Fruit fly (Drosophila melanogaster) whole organism, prepupa: ENCODE measurements around the gene CG11811.

Experiments
- Blimp-1 ChIP-seq: fragments of 200-800 bp; sonication (Bioruptor generic); optimal IDR thresholded peaks from 3 replicates; lab custom pipeline; 2017; ENCODE audit warnings: missing biosample characterization, missing genetic modification characterization, mild to moderate bottlenecking, moderate library complexity, missing genetic modification reagents
- CG10631 ChIP-seq: fragments of 200-800 bp; sonication (Bioruptor generic); optimal IDR thresholded peaks from 2 replicates; lab custom pipeline; 2016; ENCODE audit warnings: missing biosample characterization, missing genetic modification characterization
- CG10669 ChIP-seq: fragments of 200-800 bp; sonication (Bioruptor generic); optimal IDR thresholded peaks from 3 replicates; lab custom pipeline; 2018; ENCODE audit warnings: missing biosample characterization, mild to moderate bottlenecking, missing genetic modification characterization, moderate library complexity
- CG11294 ChIP-seq: fragments of 200-800 bp; sonication (Bioruptor generic); IDR thresholded peaks from 2 replicates; pipeline ENCODE4 v1.3.6; 2022; ENCODE audit warnings: missing biosample characterization, missing genetic modification characterization
- CG11902 ChIP-seq: fragments of 200-800 bp; sonication (Bioruptor generic); optimal IDR thresholded peaks from 3 replicates; lab custom pipeline; 2016; ENCODE audit warnings: missing biosample characterization, missing genetic modification characterization
- CG15336 ChIP-seq: fragments of 200-800 bp; sonication (Bioruptor generic); IDR thresholded peaks from 2 replicates; pipeline ENCODE4 v1.3.6; 2022; ENCODE audit warnings: missing biosample characterization, missing genetic modification characterization
- CG16779 ChIP-seq: fragments of 200-800 bp; sonication (Bioruptor generic); optimal IDR thresholded peaks from 3 replicates; lab custom pipeline; 2017; ENCODE audit warnings: missing biosample characterization, mild to moderate bottlenecking, missing genetic modification characterization
- CG3032 ChIP-seq: fragments of 200-800 bp; optimal IDR thresholded peaks from 2 replicates; lab custom pipeline; 2019; ENCODE audit warnings: missing biosample characterization, mild to moderate bottlenecking, missing genetic modification characterization, moderate library complexity
- CG32006 ChIP-seq: fragments of 200-800 bp; sonication (Bioruptor generic); optimal IDR thresholded peaks from 3 replicates; lab custom pipeline; 2017; ENCODE audit warnings: missing biosample characterization, mild to moderate bottlenecking, missing genetic modification characterization
- CG34406 ChIP-seq: fragments of 200-800 bp; sonication (Bioruptor generic); optimal IDR thresholded peaks from 3 replicates; lab custom pipeline; 2016; ENCODE audit warnings: missing biosample characterization, missing genetic modification characterization
- CG3919 ChIP-seq: fragments of 200-800 bp; sonication (Bioruptor generic); optimal IDR thresholded peaks from 3 replicates; lab custom pipeline; 2016; ENCODE audit warnings: missing biosample characterization, missing genetic modification characterization
- CG6163 ChIP-seq: fragments of 200-800 bp; sonication (Bioruptor generic); IDR thresholded peaks from 3 replicates; pipeline ENCODE4 v1.3.6; 2022; ENCODE audit warnings: missing biosample characterization, missing genetic modification characterization
- CG6276 ChIP-seq: fragments of 200-800 bp; sonication (Bioruptor generic); optimal IDR thresholded peaks from 2 replicates; lab custom pipeline; 2017; ENCODE audit warnings: missing biosample characterization, mild to moderate bottlenecking, missing genetic modification characterization
- CG6792 ChIP-seq: fragments of 200-800 bp; sonication (Bioruptor generic); optimal IDR thresholded peaks from 3 replicates; lab custom pipeline; 2016; ENCODE audit warnings: missing biosample characterization, missing genetic modification characterization
- CG7368 ChIP-seq: fragments of 200-800 bp; sonication (Bioruptor generic); optimal IDR thresholded peaks from 3 replicates; lab custom pipeline; 2016; ENCODE audit warnings: missing biosample characterization, missing genetic modification characterization
- CG8119 ChIP-seq: fragments of 200-800 bp; sonication (Bioruptor generic); IDR thresholded peaks from 3 replicates; pipeline ENCODE4 v1.3.6; 2022; ENCODE audit warnings: missing biosample characterization, missing genetic modification characterization
- CG9139 ChIP-seq: fragments of 200-800 bp; sonication (Bioruptor generic); optimal IDR thresholded peaks from 3 replicates; lab custom pipeline; 2017; ENCODE audit warnings: missing biosample characterization, mild to moderate bottlenecking, missing genetic modification characterization
- Eip75B ChIP-seq: fragments of 200-800 bp; sonication (Bioruptor generic); optimal IDR thresholded peaks from 3 replicates; lab custom pipeline; 2016; ENCODE audit warnings: missing biosample characterization, missing genetic modification characterization
- Eip78C ChIP-seq: fragments of 200-800 bp; sonication (Bioruptor generic); peaks from one replicate; lab custom pipeline; 2016; ENCODE audit warnings: missing biosample characterization, missing genetic modification characterization
- Eip93F ChIP-seq: fragments of 200-800 bp; sonication (Bioruptor generic); optimal IDR thresholded peaks from 2 replicates; lab custom pipeline; 2016; ENCODE audit warnings: missing biosample characterization, mild to moderate bottlenecking, missing genetic modification characterization
- Ets21C ChIP-seq: fragments of 200-800 bp; sonication (Bioruptor generic); optimal IDR thresholded peaks from 3 replicates; lab custom pipeline; 2016; ENCODE audit warnings: missing biosample characterization, missing genetic modification characterization
- Ets96B ChIP-seq: fragments of 200-800 bp; optimal IDR thresholded peaks from 2 replicates; lab custom pipeline; 2019; ENCODE audit warnings: missing biosample characterization, mild to moderate bottlenecking, missing genetic modification characterization, moderate library complexity
- Gug ChIP-seq: fragments of 200-800 bp; sonication (Bioruptor generic); IDR thresholded peaks from 2 replicates; pipeline ENCODE4 v1.3.6; 2022; ENCODE audit warnings: missing biosample characterization, missing genetic modification characterization
- OdsH ChIP-seq: fragments of 200-800 bp; sonication (Bioruptor generic); optimal IDR thresholded peaks from 3 replicates; lab custom pipeline; 2016; ENCODE audit warnings: missing biosample characterization, missing genetic modification characterization
- Smox ChIP-seq: fragments of 200-800 bp; sonication (Bioruptor generic); optimal IDR thresholded peaks from 3 replicates; lab custom pipeline; 2016; ENCODE audit warnings: missing biosample characterization, missing genetic modification characterization
- Sox102F ChIP-seq: fragments of 200-800 bp; sonication (Bioruptor generic); optimal IDR thresholded peaks from 2 replicates; lab custom pipeline; 2016; ENCODE audit warnings: missing biosample characterization, mild to moderate bottlenecking, missing genetic modification characterization
- Sox14 ChIP-seq: fragments of 200-800 bp; sonication (Bioruptor generic); optimal IDR thresholded peaks from 3 replicates; lab custom pipeline; 2016; ENCODE audit warnings: missing biosample characterization, missing genetic modification characterization
- acj6 ChIP-seq: fragments of 200-800 bp; sonication (Bioruptor generic); optimal IDR thresholded peaks from 3 replicates; lab custom pipeline; 2016; ENCODE audit warnings: missing biosample characterization, missing genetic modification characterization
- dac ChIP-seq: fragments of 200-800 bp; sonication (Bioruptor generic); optimal IDR thresholded peaks from 2 replicates; lab custom pipeline; 2017; ENCODE audit warnings: missing biosample characterization, mild to moderate bottlenecking, missing genetic modification characterization
- dsx ChIP-seq: fragments of 200-800 bp; optimal IDR thresholded peaks from 3 replicates; lab custom pipeline; 2019; ENCODE audit warnings: missing biosample characterization, mild to moderate bottlenecking, missing genetic modification characterization, moderate library complexity; ENCODE audit not compliant: poor library complexity, severe bottlenecking
- eg ChIP-seq: fragments of 200-800 bp; sonication (Bioruptor generic); IDR thresholded peaks from 3 replicates; pipeline ENCODE4 v1.3.6; 2022; ENCODE audit warnings: missing biosample characterization, missing genetic modification characterization
- esn ChIP-seq: fragments of 200-800 bp; sonication (Bioruptor generic); optimal IDR thresholded peaks from 2 replicates; lab custom pipeline; 2016; ENCODE audit warnings: missing biosample characterization, mild to moderate bottlenecking, missing genetic modification characterization, moderate library complexity
- fd85E ChIP-seq: fragments of 200-800 bp; sonication (Bioruptor generic); optimal IDR thresholded peaks from 3 replicates; lab custom pipeline; 2016; ENCODE audit warnings: missing biosample characterization, missing genetic modification characterization
- lz ChIP-seq: fragments of 200-800 bp; sonication (Bioruptor generic); optimal IDR thresholded peaks from 3 replicates; lab custom pipeline; 2016; ENCODE audit warnings: missing biosample characterization, missing genetic modification characterization
- net ChIP-seq: fragments of 200-800 bp; sonication (Bioruptor generic); optimal IDR thresholded peaks from 3 replicates; lab custom pipeline; 2016; ENCODE audit warnings: missing biosample characterization, missing genetic modification characterization
- pdm3 ChIP-seq: fragments of 200-800 bp; sonication (Bioruptor generic); optimal IDR thresholded peaks from 3 replicates; lab custom pipeline; 2016; ENCODE audit warnings: missing biosample characterization, missing genetic modification characterization
- salr ChIP-seq, 2 experiments: fragments of 200-800 bp; sonication (Bioruptor generic); optimal IDR thresholded peaks; 3 replicates each; lab custom pipeline; 2016 to 2018; ENCODE audit warnings: missing biosample characterization in 2 of 2, missing genetic modification characterization in 2 of 2, mild to moderate bottlenecking in 1 of 2
- spab ChIP-seq: fragments of 200-800 bp; sonication (Bioruptor generic); optimal IDR thresholded peaks from 2 replicates; lab custom pipeline; 2017; ENCODE audit warnings: missing biosample characterization, mild to moderate bottlenecking, missing genetic modification characterization, missing genetic modification reagents
- ss ChIP-seq, 2 experiments: fragments of 200-800 bp; sonication (Bioruptor generic); optimal IDR thresholded peaks; 2 replicates in 1 of 2; 3 replicates in 1 of 2; lab custom pipeline; 2017 to 2018; ENCODE audit warnings: mild to moderate bottlenecking in 2 of 2, missing biosample characterization in 2 of 2, missing genetic modification characterization in 2 of 2, moderate library complexity in 1 of 2
- topi ChIP-seq: fragments of 200-800 bp; sonication (Bioruptor generic); optimal IDR thresholded peaks from 3 replicates; lab custom pipeline; 2016; ENCODE audit warnings: missing biosample characterization, missing genetic modification characterization
- vri ChIP-seq: fragments of 200-800 bp; sonication (Bioruptor generic); optimal IDR thresholded peaks from 3 replicates; lab custom pipeline; 2016; ENCODE audit warnings: missing biosample characterization, mild to moderate bottlenecking, missing genetic modification characterization

The CG11811 gene

DNA sequence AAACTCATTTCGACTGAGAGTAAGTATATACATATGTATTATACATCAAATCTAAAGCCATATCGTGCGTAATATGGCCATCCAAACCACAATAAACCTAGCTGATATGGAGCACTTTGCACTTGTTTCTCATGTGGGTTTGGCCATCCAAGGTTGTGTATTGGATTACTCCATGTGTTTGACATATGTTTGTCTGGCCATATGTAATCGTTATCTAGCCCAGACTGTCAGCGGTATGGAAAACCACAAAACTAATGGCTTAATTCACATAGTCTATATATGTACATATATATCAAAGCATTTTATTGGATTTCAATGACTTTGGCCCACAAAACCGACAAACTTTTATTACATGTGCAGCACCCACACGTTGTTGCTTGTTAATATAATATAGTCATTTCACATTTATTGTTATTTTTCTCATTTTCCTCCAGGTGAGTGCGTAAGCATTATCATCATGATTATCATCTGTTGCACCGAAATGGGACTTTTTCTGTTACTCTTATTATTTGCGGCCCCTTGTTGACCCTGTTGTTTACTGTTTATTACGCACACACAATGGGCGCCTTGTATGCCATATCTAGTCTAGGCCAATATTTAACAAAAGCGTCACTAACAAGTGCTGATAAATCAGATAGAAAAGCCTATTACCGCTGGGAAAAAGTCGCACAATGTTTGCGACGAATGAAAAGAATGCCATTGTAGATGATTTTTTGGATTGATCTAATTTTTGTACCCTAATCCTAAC lies 34.2 kb upstream of the CG11811 start (continued):
- TF ChIP-seq Eip75B (GFP tag; lab: Kevin White, UChicago) (peak; percentile 48), Gug (GFP tag; lab: Robert Waterston, UW) (no peak), CG3919 (GFP tag; lab: Kevin White, UChicago) (peak; percentile 74), salr (GFP tag; optimal IDR thresholded peaks at IDR 0.05; lab: Kevin White, UChicago) (peak in 1 of 2 experiments; percentile 26), dsx (GFP tag; lab: Kevin White, UChicago) (no peak), CG10631 (GFP tag; lab: Kevin White, UChicago) (peak; percentile 62), eg (GFP tag; lab: Robert Waterston, UW) (peak; percentile 50; the same call in 1 of the 3 replicates), topi (GFP tag; lab: Kevin White, UChicago) (peak; percentile 31), Smox (GFP tag; lab: Kevin White, UChicago) (peak; percentile 18), Ets21C (GFP tag; lab: Kevin White, UChicago) (no peak), CG16779 (tag; lab: Kevin White, UChicago) (no peak), OdsH (peak; percentile 62), CG3032 (peak; percentile 8), dac (GFP tag; lab: Kevin White, UChicago) (no peak), Eip78C (GFP tag; lab: Kevin White, UChicago) (peak; percentile 86), CG7368 (peak; percentile 53), acj6 (GFP tag; lab: Kevin White, UChicago) (peak; percentile 53), pdm3 (peak; percentile 48), CG32006 (GFP tag; lab: Kevin White, UChicago) (peak; percentile 7), CG9139 (GFP tag; lab: Kevin White, UChicago) (peak; percentile 47), ss (GFP tag; optimal IDR thresholded peaks at IDR 0.05; lab: Kevin White, UChicago) (peak; percentile 29 to 64), net (peak; percentile 49), CG11902 (GFP tag; lab: Kevin White, UChicago) (no peak), Blimp-1 (GFP tag; lab: Kevin White, UChicago) (no peak), vri (GFP tag; lab: Kevin White, UChicago) (peak; percentile 11), CG6792 (GFP tag; lab: Kevin White, UChicago) (peak; percentile 38), fd85E (GFP tag; lab: Kevin White, UChicago) (no peak), CG11294 (GFP tag; lab: Robert Waterston, UW) (no peak)

DNA sequence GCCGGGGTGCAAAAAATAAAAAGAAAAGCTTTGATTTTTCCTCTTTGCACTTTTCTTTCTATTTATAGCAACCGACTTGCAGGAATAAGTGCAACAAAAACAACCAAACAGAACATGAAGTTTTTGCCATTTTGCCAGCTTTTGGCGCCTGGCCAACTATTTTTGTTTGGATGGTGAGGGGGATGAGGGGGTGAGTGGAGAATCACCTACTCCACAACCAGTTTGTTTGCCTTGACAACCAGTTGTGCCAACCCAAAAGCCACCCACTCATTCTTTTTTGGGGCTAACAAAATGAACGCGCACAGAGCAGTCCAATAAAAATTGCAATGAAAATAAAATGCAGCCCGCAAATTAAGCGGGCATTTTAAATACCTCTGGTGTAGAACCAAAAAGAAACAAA lies 33.5 kb upstream of the CG11811 start:
- peak; percentile 48 for TF ChIP-seq Eip78C (GFP tag; lab: Kevin White, UChicago)
- no peak for TF ChIP-seq Ets96B (tag; lab: Kevin White, UChicago)
- TF ChIP-seq Eip75B (GFP tag; lab: Kevin White, UChicago), result no peak
- no peak for TF ChIP-seq Sox102F (GFP tag; lab: Kevin White, UChicago)
- peak; percentile 34 for TF ChIP-seq CG6276 (GFP tag; lab: Kevin White, UChicago)
- TF ChIP-seq CG11902 (GFP tag; lab: Kevin White, UChicago), result no peak
- no peak for TF ChIP-seq CG16779 (tag; lab: Kevin White, UChicago)
- no peak for TF ChIP-seq CG34406 (GFP tag; lab: Kevin White, UChicago)
- no peak for TF ChIP-seq fd85E (GFP tag; lab: Kevin White, UChicago)
- peak; percentile 54; the same call in 2 of the 3 replicates for TF ChIP-seq eg (GFP tag; lab: Robert Waterston, UW)
- TF ChIP-seq spab (GFP tag; lab: Kevin White, UChicago), result no peak
- peak; percentile 29; the same call in 1 of the 2 replicates for TF ChIP-seq CG15336
- TF ChIP-seq lz (GFP tag; lab: Kevin White, UChicago), result no peak
- TF ChIP-seq Sox14, result no peak
- TF ChIP-seq Eip93F (GFP tag; lab: Kevin White, UChicago), result no peak
- no peak for TF ChIP-seq CG3032
- TF ChIP-seq CG8119 (GFP tag; lab: Robert Waterston, UW), result no peak
- no peak for TF ChIP-seq CG10669
- TF ChIP-seq CG6163 (GFP tag; lab: Robert Waterston, UW), result peak; percentile 27; the same call in 1 of the 3 replicates
- no peak for TF ChIP-seq esn (GFP tag; lab: Kevin White, UChicago)
- no peak for TF ChIP-seq Smox (GFP tag; lab: Kevin White, UChicago)
- TF ChIP-seq vri (GFP tag; lab: Kevin White, UChicago), result no peak
- TF ChIP-seq CG11294 (GFP tag; lab: Robert Waterston, UW), result no peak
- TF ChIP-seq CG10631 (GFP tag; lab: Kevin White, UChicago), result no peak
- TF ChIP-seq, all 60 proteins: peak for 5
